Worm (Caenorhabditis elegans) whole organism, midembryonic: Measurements from ENCODE around the gene Y66D12A.1.

Experiments
- klf-2 ChIP-seq: fragments of 200-800 bp; sonication (Bioruptor generic); conservative IDR thresholded peaks from 2 replicates; pipeline ENCODE4 v1.3.6; 2022; ENCODE audit warnings: missing genetic modification reagents, missing genetic modification characterization, missing compliant biosample characterization
- med-1 ChIP-seq: sonication (generic microtip); optimal IDR thresholded peaks from 2 replicates; lab custom pipeline; 2017; ENCODE audit warnings: missing genetic modification characterization, mild to moderate bottlenecking, missing compliant biosample characterization, antibody characterized with exemption, missing genetic modification reagents; ENCODE audit not compliant: insufficient read depth
- ref-1 ChIP-seq: fragments of 200-800 bp; sonication (Bioruptor generic); conservative IDR thresholded peaks from 2 replicates; pipeline ENCODE4 v1.3.6; 2022; ENCODE audit warnings: missing genetic modification reagents, missing genetic modification characterization, missing compliant biosample characterization
- tab-1 ChIP-seq: fragments of 200-800 bp; sonication (Bioruptor generic); IDR thresholded peaks from 2 replicates; pipeline ENCODE4 v1.3.6; 2022; ENCODE audit warnings: missing genetic modification characterization, missing compliant biosample characterization

DNA sequence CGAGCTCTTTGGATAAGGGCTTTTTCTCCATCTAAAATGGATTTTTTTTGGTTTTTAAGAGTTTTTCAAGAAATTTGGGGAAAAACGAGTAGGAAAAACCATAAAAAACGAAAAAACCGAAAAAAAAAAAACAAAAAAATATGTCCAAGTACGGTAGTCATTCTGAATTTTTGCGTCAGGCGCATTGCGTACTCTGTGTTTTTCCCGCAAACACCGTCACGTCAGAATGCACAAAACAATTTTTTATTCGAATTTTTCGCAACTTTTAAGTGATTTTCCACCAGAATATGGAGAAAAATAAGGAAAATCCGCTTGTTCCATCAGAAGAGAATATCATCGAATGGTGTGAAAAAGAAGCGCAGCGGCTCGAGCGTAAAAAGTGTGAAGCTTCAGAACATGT, 26.6 kb upstream of the Y66D12A.1 start, which contains the start of the genes Y66D12A.6 and ceh-92:
- TF ChIP-seq ref-1 (GFP tag; lab: Robert Waterston, UW) (no peak), med-1 (no peak), klf-2 (GFP tag; lab: Robert Waterston, UW) (no peak), tab-1 (GFP tag; lab: Robert Waterston, UW) (no peak)
